Worm (Caenorhabditis elegans): Measurements from ENCODE around the gene C53B4.3.
A peak's percentile ranks its signal among the peaks of the same experiment; 100 is the strongest.

The C53B4.3 gene

ce11 chrIV:8973249-8973958 is at the start of gene C53B4.3:
C53B4.3 (minus strand) TSS chrIV:8973712.
- TF ChIP-seq tab-1 (GFP tag; IDR thresholded peaks at IDR 0.05), result no peak
- no peak for TF ChIP-seq med-1 (GFP tag; optimal IDR thresholded peaks at IDR 0.05; ENCODE audit: insufficient read depth)
- no peak for TF ChIP-seq ztf-29 (GFP tag; IDR thresholded peaks at IDR 0.05)
- peak; percentile 61; the same call in 1 of the 2 replicates for TF ChIP-seq ztf-23 (GFP tag; IDR thresholded peaks at IDR 0.05)
- TF ChIP-seq ref-1 (GFP tag; conservative IDR thresholded peaks at IDR 0.05), result 0 out of 2 replicates have a peak, but pooled peaks have one; percentile 27
- TF ChIP-seq flt-1 (GFP tag; IDR thresholded peaks at IDR 0.05), result peak; percentile 73

- no peak for TF ChIP-seq ztf-29 (GFP tag; IDR thresholded peaks at IDR 0.05)
- TF ChIP-seq T22C8.4 (GFP tag; IDR thresholded peaks at IDR 0.05), result no peak
- no peak for TF ChIP-seq cog-1 (tag; optimal IDR thresholded peaks at IDR 0.05)
- TF ChIP-seq tab-1 (GFP tag; IDR thresholded peaks at IDR 0.05), result no peak
- TF ChIP-seq flt-1 (GFP tag; IDR thresholded peaks at IDR 0.05), result no peak
- TF ChIP-seq med-1 (GFP tag; optimal IDR thresholded peaks at IDR 0.05; ENCODE audit: insufficient read depth), result no peak
- TF ChIP-seq ztf-23 (GFP tag; IDR thresholded peaks at IDR 0.05), result no peak
- TF ChIP-seq ref-1 (GFP tag; conservative IDR thresholded peaks at IDR 0.05), result no peak
- no peak for TF ChIP-seq klf-2 (GFP tag; conservative IDR thresholded peaks at IDR 0.05)
These were observed 47.8 kb upstream of the C53B4.3 start for ce11 chrIV:9021245-9021779.

ce11 chrIV:9020840-9021239 is 47.3 kb upstream of the C53B4.3 start, which contains the start of gene C53D6.4:
C53D6.4 (minus strand) TSS chrIV:9020940.
- TF ChIP-seq flt-1 (GFP tag; IDR thresholded peaks at IDR 0.05) (no peak), ref-1 (GFP tag; conservative IDR thresholded peaks at IDR 0.05) (no peak), T22C8.4 (GFP tag; IDR thresholded peaks at IDR 0.05) (no peak), tab-1 (GFP tag; IDR thresholded peaks at IDR 0.05) (no peak), ztf-23 (GFP tag; IDR thresholded peaks at IDR 0.05) (no peak), cog-1 (tag; optimal IDR thresholded peaks at IDR 0.05) (no peak)

ce11 chrIV:9016477-9016876 is 43.0 kb upstream of the C53B4.3 start, which contains the start of gene acc-2:
acc-2 (plus strand) TSS chrIV:9016777.
- TF ChIP-seq ref-1 (GFP tag; conservative IDR thresholded peaks at IDR 0.05) (no peak), klf-2 (GFP tag; conservative IDR thresholded peaks at IDR 0.05) (no peak), med-1 (GFP tag; optimal IDR thresholded peaks at IDR 0.05; ENCODE audit: insufficient read depth) (no peak), ztf-29 (GFP tag; IDR thresholded peaks at IDR 0.05) (no peak)

ce11 chrIV:9010257-9010656 is 36.7 kb upstream of the C53B4.3 start, which contains the start of gene C53D6.11:
C53D6.11 (plus strand) TSS chrIV:9010584.
- TF ChIP-seq T22C8.4 (GFP tag; IDR thresholded peaks at IDR 0.05) (no peak), ztf-23 (GFP tag; IDR thresholded peaks at IDR 0.05) (no peak), cog-1 (tag; optimal IDR thresholded peaks at IDR 0.05) (no peak), tab-1 (GFP tag; IDR thresholded peaks at IDR 0.05) (no peak), flt-1 (GFP tag; IDR thresholded peaks at IDR 0.05) (no peak), med-1 (GFP tag; optimal IDR thresholded peaks at IDR 0.05; ENCODE audit: insufficient read depth) (no peak), klf-2 (GFP tag; conservative IDR thresholded peaks at IDR 0.05) (no peak), ztf-29 (GFP tag; IDR thresholded peaks at IDR 0.05) (no peak), ref-1 (GFP tag; conservative IDR thresholded peaks at IDR 0.05) (no peak)

- no peak for TF ChIP-seq ref-1 (GFP tag; conservative IDR thresholded peaks at IDR 0.05)
- no peak for TF ChIP-seq ztf-29 (GFP tag; IDR thresholded peaks at IDR 0.05)
- TF ChIP-seq tab-1 (GFP tag; IDR thresholded peaks at IDR 0.05), result no peak
- TF ChIP-seq cog-1 (tag; optimal IDR thresholded peaks at IDR 0.05), result no peak
- no peak for TF ChIP-seq T22C8.4 (GFP tag; IDR thresholded peaks at IDR 0.05)
- TF ChIP-seq med-1 (GFP tag; optimal IDR thresholded peaks at IDR 0.05; ENCODE audit: insufficient read depth), result no peak
- TF ChIP-seq klf-2 (GFP tag; conservative IDR thresholded peaks at IDR 0.05), result no peak
- TF ChIP-seq ztf-23 (GFP tag; IDR thresholded peaks at IDR 0.05), result no peak
- no peak for TF ChIP-seq flt-1 (GFP tag; IDR thresholded peaks at IDR 0.05)
These were observed 34.4 kb upstream of the C53B4.3 start for ce11 chrIV:9007947-9008346.

ce11 chrIV:9005310-9005709 is 31.8 kb upstream of the C53B4.3 start, which contains the start of gene unc-129:
unc-129 (minus strand) TSS chrIV:9005410.
- TF ChIP-seq klf-2 (GFP tag; conservative IDR thresholded peaks at IDR 0.05) (no peak), med-1 (GFP tag; optimal IDR thresholded peaks at IDR 0.05; ENCODE audit: insufficient read depth) (no peak), ztf-29 (GFP tag; IDR thresholded peaks at IDR 0.05) (no peak), T22C8.4 (GFP tag; IDR thresholded peaks at IDR 0.05) (no peak), tab-1 (GFP tag; IDR thresholded peaks at IDR 0.05) (no peak), flt-1 (GFP tag; IDR thresholded peaks at IDR 0.05) (no peak), cog-1 (tag; optimal IDR thresholded peaks at IDR 0.05) (no peak), ref-1 (GFP tag; conservative IDR thresholded peaks at IDR 0.05) (no peak), ztf-23 (GFP tag; IDR thresholded peaks at IDR 0.05) (no peak)

- TF ChIP-seq ref-1 (GFP tag; conservative IDR thresholded peaks at IDR 0.05) (no peak), klf-2 (GFP tag; conservative IDR thresholded peaks at IDR 0.05) (no peak), cog-1 (tag; optimal IDR thresholded peaks at IDR 0.05) (no peak), ztf-23 (GFP tag; IDR thresholded peaks at IDR 0.05) (no peak), med-1 (GFP tag; optimal IDR thresholded peaks at IDR 0.05; ENCODE audit: insufficient read depth) (no peak), flt-1 (GFP tag; IDR thresholded peaks at IDR 0.05) (no peak), tab-1 (GFP tag; IDR thresholded peaks at IDR 0.05) (no peak), ztf-29 (GFP tag; IDR thresholded peaks at IDR 0.05) (no peak), T22C8.4 (GFP tag; IDR thresholded peaks at IDR 0.05) (no peak)
These were observed 29.1 kb upstream of the C53B4.3 start, which contains the start of gene C53D6.8 for ce11 chrIV:9002636-9003035. C53D6.8 (minus strand) TSS chrIV:9002736.

ce11 chrIV:9001184-9001583 is 27.7 kb upstream of the C53B4.3 start:
- TF ChIP-seq klf-2 (GFP tag; conservative IDR thresholded peaks at IDR 0.05), result no peak
- no peak for TF ChIP-seq ztf-23 (GFP tag; IDR thresholded peaks at IDR 0.05)
- TF ChIP-seq flt-1 (GFP tag; IDR thresholded peaks at IDR 0.05), result no peak
- TF ChIP-seq tab-1 (GFP tag; IDR thresholded peaks at IDR 0.05), result no peak
- TF ChIP-seq ref-1 (GFP tag; conservative IDR thresholded peaks at IDR 0.05), result no peak
- no peak for TF ChIP-seq T22C8.4 (GFP tag; IDR thresholded peaks at IDR 0.05)
- no peak for TF ChIP-seq cog-1 (tag; optimal IDR thresholded peaks at IDR 0.05)
- TF ChIP-seq ztf-29 (GFP tag; IDR thresholded peaks at IDR 0.05), result no peak
- TF ChIP-seq med-1 (GFP tag; optimal IDR thresholded peaks at IDR 0.05; ENCODE audit: insufficient read depth), result no peak
